Fruit fly (Drosophila melanogaster) whole organism, embryonic: Measurements from ENCODE around the gene alphaSnap.
A peak's percentile ranks its signal among the peaks of the same experiment; 100 is the strongest.

Source experiments
- BtbVII ChIP-seq: fragments of 200-800 bp; sonication (Bioruptor generic); optimal IDR thresholded peaks from 3 replicates; lab custom pipeline; 2017; ENCODE audit warnings: missing biosample characterization, mild to moderate bottlenecking, missing genetic modification characterization
- CG15073 ChIP-seq: fragments of 200-800 bp; sonication (Bioruptor generic); optimal IDR thresholded peaks from 2 replicates; lab custom pipeline; 2016; ENCODE audit warnings: missing biosample characterization, missing genetic modification characterization
- CG15269 ChIP-seq: fragments of 200-800 bp; sonication (Bioruptor generic); optimal IDR thresholded peaks from 2 replicates; lab custom pipeline; 2018; ENCODE audit warnings: missing biosample characterization, mild to moderate bottlenecking, missing genetic modification characterization, moderate library complexity
- CG17361 ChIP-seq: fragments of 200-800 bp; sonication (Bioruptor generic); IDR thresholded peaks from 3 replicates; pipeline ENCODE4 v1.3.6; 2022; ENCODE audit warnings: missing biosample characterization, missing genetic modification characterization
- Dfd ChIP-seq, 2 experiments: fragments of >200 bp; optimal IDR thresholded peaks; 2 replicates each; lab custom pipeline; 2017; ENCODE audit warnings: missing biosample characterization in 2 of 2, missing genetic modification characterization in 2 of 2
- al ChIP-seq: fragments of 200-800 bp; sonication (Bioruptor generic); IDR thresholded peaks from 2 replicates; pipeline ENCODE4 v1.3.6; 2022; ENCODE audit warnings: missing biosample characterization, missing genetic modification characterization
- fd102C ChIP-seq: fragments of 200-800 bp; sonication (Bioruptor generic); optimal IDR thresholded peaks from 2 replicates; lab custom pipeline; 2018; ENCODE audit warnings: missing biosample characterization, mild to moderate bottlenecking, missing genetic modification characterization, moderate library complexity
- lola ChIP-seq, 3 experiments: fragments of >200 bp in 2 of 3; fragments of 200-800 bp in 1 of 3; sonication (Bioruptor generic) in 1 of 3; optimal IDR thresholded peaks; 2 replicates each; lab custom pipeline; 2017 to 2019; ENCODE audit warnings: missing biosample characterization in 3 of 3, missing genetic modification characterization in 3 of 3, mild to moderate bottlenecking in 1 of 3, moderate library complexity in 1 of 3
- org-1 ChIP-seq: fragments of 200-800 bp; sonication (Bioruptor generic); optimal IDR thresholded peaks from 2 replicates; lab custom pipeline; 2017; ENCODE audit warnings: missing biosample characterization, missing genetic modification characterization
- pros ChIP-seq: fragments of 200-800 bp; sonication (Bioruptor generic); optimal IDR thresholded peaks from 3 replicates; lab custom pipeline; 2019; ENCODE audit warnings: missing biosample characterization, mild to moderate bottlenecking, missing genetic modification characterization, moderate library complexity
- tx ChIP-seq: fragments of 200-800 bp; sonication (Bioruptor generic); optimal IDR thresholded peaks from 2 replicates; lab custom pipeline; 2016; ENCODE audit warnings: missing biosample characterization, missing genetic modification characterization

DNA sequence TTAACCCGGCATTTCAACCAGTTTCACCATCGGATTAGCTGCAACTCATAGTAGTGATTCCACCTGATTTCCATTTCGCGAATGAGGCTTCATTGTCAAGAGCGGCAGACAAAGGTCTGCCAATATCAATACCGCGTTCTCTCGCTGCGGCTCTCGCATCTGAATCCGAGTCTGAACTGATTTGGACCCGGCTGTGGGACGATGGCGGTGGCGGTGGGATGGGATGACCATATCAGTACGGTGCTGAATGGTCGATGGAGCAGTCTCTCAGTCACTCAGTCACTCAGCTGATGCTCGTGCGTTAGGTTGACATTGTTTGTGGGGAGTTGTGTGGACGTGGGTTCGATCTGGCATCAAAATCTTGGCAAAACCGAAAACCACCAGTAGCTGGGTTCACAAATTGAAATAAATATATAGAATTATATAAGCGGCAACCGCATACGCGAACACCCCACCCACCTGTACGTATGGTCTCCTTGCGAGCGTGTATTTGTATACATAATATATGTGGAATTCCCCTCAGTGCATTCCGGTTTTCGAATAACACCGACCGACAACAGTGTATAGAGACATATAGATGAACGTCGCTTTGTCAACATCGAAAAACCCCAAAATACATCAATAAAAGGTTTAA lies 3.6 kb downstream of the alphaSnap start, which contains the start of gene Spn77Ba:
- no peak for TF ChIP-seq CG17361 (GFP tag; lab: Robert Waterston, UW)
- TF ChIP-seq al (GFP tag; lab: Robert Waterston, UW): no peak
- TF ChIP-seq BtbVII (GFP tag; lab: Kevin White, UChicago): peak; percentile 24
- TF ChIP-seq org-1: no peak
- no peak for TF ChIP-seq tx
- no peak for TF ChIP-seq lola (GFP tag; optimal IDR thresholded peaks at IDR 0.05; lab: Kevin White, UChicago)
- TF ChIP-seq CG15073 (GFP tag; lab: Kevin White, UChicago): no peak
- TF ChIP-seq CG15269 (tag; lab: Kevin White, UChicago): no peak
- no peak for TF ChIP-seq Dfd (GFP tag; optimal IDR thresholded peaks at IDR 0.05; lab: Kevin White, UChicago)
- TF ChIP-seq pros: no peak
- TF ChIP-seq fd102C (GFP tag; lab: Kevin White, UChicago): no peak
